Fruit fly (Drosophila melanogaster) whole organism, embryonic: ENCODE results near the gene CG16756.

Source experiments
- Abd-B ChIP-seq: fragments of 200-800 bp; sonication (Bioruptor generic); optimal IDR thresholded peaks from 2 replicates; lab custom pipeline; 2018; ENCODE audit warnings: missing biosample characterization, mild to moderate bottlenecking, missing genetic modification characterization, moderate library complexity
- Asciz ChIP-seq: fragments of 200-800 bp; sonication (Bioruptor generic); optimal IDR thresholded peaks from 2 replicates; lab custom pipeline; 2017; ENCODE audit warnings: missing biosample characterization, mild to moderate bottlenecking, missing genetic modification characterization, missing genetic modification reagents
- Atf-2 ChIP-seq: fragments of 200-800 bp; sonication (Bioruptor generic); optimal IDR thresholded peaks from 2 replicates; lab custom pipeline; 2016; ENCODE audit warnings: missing biosample characterization, missing genetic modification characterization
- B-H1 ChIP-seq: fragments of 200-800 bp; sonication (Bioruptor generic); IDR thresholded peaks from 3 replicates; pipeline ENCODE4 v1.3.6; 2022; ENCODE audit warnings: missing biosample characterization, missing genetic modification characterization
- Bdp1 ChIP-seq: fragments of 200-800 bp; sonication (Bioruptor generic); optimal IDR thresholded peaks from 3 replicates; lab custom pipeline; 2016; ENCODE audit warnings: missing biosample characterization, missing genetic modification characterization
- CG10979 ChIP-seq: fragments of 200-800 bp; sonication (Bioruptor generic); optimal IDR thresholded peaks from 2 replicates; lab custom pipeline; 2018; ENCODE audit warnings: missing biosample characterization, mild to moderate bottlenecking, missing genetic modification characterization, moderate library complexity
- CG11093 ChIP-seq: fragments of 200-800 bp; sonication (Bioruptor generic); IDR thresholded peaks from 3 replicates; pipeline ENCODE4 v1.3.6; 2022; ENCODE audit warnings: missing biosample characterization, missing genetic modification characterization
- CG12104 ChIP-seq: fragments of 200-800 bp; sonication (Bioruptor generic); optimal IDR thresholded peaks from 3 replicates; lab custom pipeline; 2016; ENCODE audit warnings: missing biosample characterization, missing genetic modification characterization
- CG12659 ChIP-seq: fragments of 200-800 bp; sonication (Bioruptor generic); optimal IDR thresholded peaks from 3 replicates; lab custom pipeline; 2017; ENCODE audit warnings: mild to moderate bottlenecking, missing biosample characterization, missing genetic modification reagents, missing genetic modification characterization
- CG13424 ChIP-seq: fragments of 200-800 bp; sonication (Bioruptor generic); optimal IDR thresholded peaks from 2 replicates; lab custom pipeline; 2019; ENCODE audit warnings: missing biosample characterization, mild to moderate bottlenecking, missing genetic modification characterization, moderate library complexity
- CG13894 ChIP-seq: fragments of 200-800 bp; sonication (Bioruptor generic); optimal IDR thresholded peaks from 3 replicates; lab custom pipeline; 2018; ENCODE audit warnings: missing biosample characterization, mild to moderate bottlenecking, missing genetic modification characterization, moderate library complexity
- CG14050 ChIP-seq: fragments of 200-800 bp; sonication (Bioruptor generic); IDR thresholded peaks from 3 replicates; pipeline ENCODE4 v1.3.6; 2022; ENCODE audit warnings: missing biosample characterization, missing genetic modification characterization
- CG1602 ChIP-seq: fragments of 200-800 bp; sonication (Bioruptor generic); optimal IDR thresholded peaks from 3 replicates; lab custom pipeline; 2016; ENCODE audit warnings: missing biosample characterization, missing genetic modification characterization
- CG16779 ChIP-seq: fragments of 200-800 bp; sonication (Bioruptor generic); IDR thresholded peaks from 2 replicates; pipeline ENCODE4 v1.3.6; 2022; ENCODE audit warnings: missing biosample characterization, missing genetic modification characterization
- CG18764 ChIP-seq: fragments of 200-800 bp; sonication (Bioruptor generic); optimal IDR thresholded peaks from 3 replicates; lab custom pipeline; 2016; ENCODE audit warnings: missing biosample characterization, missing genetic modification characterization
- CG2120 ChIP-seq: fragments of 200-800 bp; sonication (Bioruptor generic); optimal IDR thresholded peaks from 3 replicates; lab custom pipeline; 2016; ENCODE audit warnings: missing biosample characterization, missing genetic modification characterization
- CG30403 ChIP-seq: fragments of 200-800 bp; sonication (Bioruptor generic); optimal IDR thresholded peaks from 3 replicates; lab custom pipeline; 2016; ENCODE audit warnings: missing biosample characterization, missing genetic modification characterization
- CG33557 ChIP-seq: fragments of 200-800 bp; sonication (Bioruptor generic); optimal IDR thresholded peaks from 2 replicates; lab custom pipeline; 2019; ENCODE audit warnings: missing biosample characterization, mild to moderate bottlenecking, missing genetic modification characterization, moderate library complexity
- CG4730 ChIP-seq: fragments of 200-800 bp; sonication (Bioruptor generic); IDR thresholded peaks from 2 replicates; pipeline ENCODE4 v1.3.6; 2022; ENCODE audit warnings: missing biosample characterization, missing genetic modification characterization
- CG6654 ChIP-seq: fragments of 200-800 bp; sonication (Bioruptor generic); optimal IDR thresholded peaks from 2 replicates; lab custom pipeline; 2017; ENCODE audit warnings: missing biosample characterization, mild to moderate bottlenecking, missing genetic modification characterization
- CG6854 ChIP-seq: fragments of 200-800 bp; sonication (Bioruptor generic); optimal IDR thresholded peaks from 3 replicates; lab custom pipeline; 2017; ENCODE audit warnings: missing biosample characterization, mild to moderate bottlenecking, missing genetic modification characterization
- CG7928 ChIP-seq: fragments of 200-800 bp; sonication (Bioruptor generic); optimal IDR thresholded peaks from 2 replicates; lab custom pipeline; 2017; ENCODE audit warnings: missing biosample characterization, mild to moderate bottlenecking, missing genetic modification characterization
- CG8944 ChIP-seq: fragments of 200-800 bp; sonication (Bioruptor generic); optimal IDR thresholded peaks from 3 replicates; lab custom pipeline; 2016; ENCODE audit warnings: missing biosample characterization, missing genetic modification characterization
- Dp ChIP-seq: fragments of 200-800 bp; sonication (Bioruptor generic); optimal IDR thresholded peaks from 2 replicates; lab custom pipeline; 2018; ENCODE audit warnings: missing biosample characterization, mild to moderate bottlenecking, missing genetic modification characterization, moderate library complexity
- Drgx ChIP-seq: fragments of 200-800 bp; sonication (Bioruptor generic); IDR thresholded peaks from 2 replicates; pipeline ENCODE4 v1.3.6; 2022; ENCODE audit warnings: missing biosample characterization, missing genetic modification characterization
- H15 ChIP-seq: fragments of 200-800 bp; sonication (Bioruptor generic); IDR thresholded peaks from 3 replicates; pipeline ENCODE4 v1.3.6; 2022; ENCODE audit warnings: missing biosample characterization, missing genetic modification characterization
- HmgD ChIP-seq: fragments of 200-800 bp; sonication (Bioruptor generic); optimal IDR thresholded peaks from 3 replicates; lab custom pipeline; 2016; ENCODE audit warnings: missing biosample characterization, missing genetic modification characterization
- Hmr ChIP-seq: fragments of 200-800 bp; sonication (Bioruptor generic); optimal IDR thresholded peaks from 3 replicates; lab custom pipeline; 2017; ENCODE audit warnings: mild to moderate bottlenecking, missing biosample characterization, missing genetic modification reagents, missing genetic modification characterization
- Med ChIP-seq: fragments of 200-800 bp; sonication (Bioruptor generic); peaks from one replicate; lab custom pipeline; 2016; ENCODE audit warnings: missing biosample characterization, missing genetic modification characterization, mild to moderate bottlenecking, inconsistent platforms, moderate library complexity
- Myb ChIP-seq: fragments of 200-800 bp; sonication (Bioruptor generic); optimal IDR thresholded peaks from 2 replicates; lab custom pipeline; 2016; ENCODE audit warnings: missing biosample characterization, missing genetic modification characterization
- Ptx1 ChIP-seq: fragments of 200-800 bp; sonication (Bioruptor generic); IDR thresholded peaks from 2 replicates; pipeline ENCODE4 v1.3.6; 2022; ENCODE audit warnings: missing biosample characterization, missing genetic modification characterization
- abd-A ChIP-seq: fragments of 200-800 bp; sonication (Bioruptor generic); optimal IDR thresholded peaks from 3 replicates; lab custom pipeline; 2019; ENCODE audit warnings: missing biosample characterization, mild to moderate bottlenecking, missing genetic modification characterization, moderate library complexity
- bcd ChIP-seq: fragments of 200-800 bp; sonication (Bioruptor generic); optimal IDR thresholded peaks from 2 replicates; lab custom pipeline; 2017; ENCODE audit warnings: missing biosample characterization, mild to moderate bottlenecking, missing genetic modification characterization
- br ChIP-seq: fragments of >200 bp; optimal IDR thresholded peaks from 2 replicates; lab custom pipeline; 2017
- corto ChIP-seq: fragments of 200-800 bp; sonication (Bioruptor generic); optimal IDR thresholded peaks from 2 replicates; lab custom pipeline; 2016; ENCODE audit warnings: missing biosample characterization, mild to moderate bottlenecking, missing genetic modification characterization, moderate library complexity
- dati ChIP-seq: fragments of 200-800 bp; sonication (Bioruptor generic); IDR thresholded peaks from 2 replicates; pipeline ENCODE4 v1.3.6; 2022; ENCODE audit warnings: missing biosample characterization, missing genetic modification characterization
- ems ChIP-seq: fragments of 200-800 bp; sonication (Bioruptor generic); optimal IDR thresholded peaks from 3 replicates; lab custom pipeline; 2016; ENCODE audit warnings: missing biosample characterization, missing genetic modification characterization
- ftz-f1 ChIP-seq: fragments of 200-800 bp; sonication (Bioruptor generic); optimal IDR thresholded peaks from 2 replicates; lab custom pipeline; 2016; ENCODE audit warnings: missing biosample characterization, missing genetic modification characterization
- org-1 ChIP-seq: fragments of 200-800 bp; sonication (Bioruptor generic); optimal IDR thresholded peaks from 2 replicates; lab custom pipeline; 2017; ENCODE audit warnings: missing biosample characterization, missing genetic modification characterization
- pb ChIP-seq: fragments of 200-800 bp; sonication (Bioruptor generic); optimal IDR thresholded peaks from 3 replicates; lab custom pipeline; 2016; ENCODE audit warnings: missing biosample characterization, missing genetic modification characterization
- ro ChIP-seq: fragments of 200-800 bp; sonication (Bioruptor generic); IDR thresholded peaks from 2 replicates; pipeline ENCODE4 v1.3.6; 2022; ENCODE audit warnings: missing biosample characterization, missing genetic modification characterization
- sd ChIP-seq: fragments of 200-800 bp; sonication (Bioruptor generic); optimal IDR thresholded peaks from 3 replicates; lab custom pipeline; 2018; ENCODE audit warnings: missing biosample characterization, mild to moderate bottlenecking, missing genetic modification characterization, moderate library complexity
- sens ChIP-seq: fragments of 200-800 bp; sonication (Bioruptor generic); peaks from one replicate; lab custom pipeline; 2016; ENCODE audit warnings: missing biosample characterization, missing genetic modification characterization
- sens-2 ChIP-seq: fragments of 200-800 bp; sonication (Bioruptor generic); IDR thresholded peaks from 2 replicates; pipeline ENCODE4 v1.3.6; 2022; ENCODE audit warnings: missing biosample characterization, missing genetic modification characterization
- seq ChIP-seq: fragments of 200-800 bp; sonication (Bioruptor generic); IDR thresholded peaks from 2 replicates; pipeline ENCODE4 v1.3.6; 2022; ENCODE audit warnings: missing biosample characterization, missing genetic modification characterization
- slou ChIP-seq: fragments of 200-800 bp; sonication (Bioruptor generic); optimal IDR thresholded peaks from 3 replicates; lab custom pipeline; 2016; ENCODE audit warnings: missing biosample characterization, missing genetic modification characterization
- ssp ChIP-seq: fragments of 200-800 bp; sonication (Bioruptor generic); IDR thresholded peaks from 2 replicates; pipeline ENCODE4 v1.3.6; 2022; ENCODE audit warnings: missing biosample characterization, missing genetic modification characterization
- vfl ChIP-seq: fragments of 200-800 bp; sonication (Bioruptor generic); optimal IDR thresholded peaks from 2 replicates; lab custom pipeline; 2016; ENCODE audit warnings: missing biosample characterization, missing genetic modification characterization
- vnd ChIP-seq: fragments of 200-800 bp; sonication (Bioruptor generic); IDR thresholded peaks from 3 replicates; pipeline ENCODE4 v1.3.6; 2022; ENCODE audit warnings: missing biosample characterization, missing genetic modification characterization; ENCODE audit not compliant: partially characterized antibody
- vvl ChIP-seq: fragments of 200-800 bp; sonication (Bioruptor generic); IDR thresholded peaks from 2 replicates; pipeline ENCODE4 v1.3.6; 2022; ENCODE audit warnings: missing biosample characterization, missing genetic modification characterization
- wor ChIP-seq: fragments of 200-800 bp; sonication (Bioruptor generic); IDR thresholded peaks from 2 replicates; pipeline ENCODE4 v1.3.6; 2022; ENCODE audit warnings: missing biosample characterization, missing genetic modification characterization

Gene CG16756

dm6 chrX:5429778-5430576 lies 2.7 kb downstream of the CG16756 start (continued):
- TF ChIP-seq corto, result peak; percentile 33
- TF ChIP-seq Med (GFP tag; lab: Kevin White, UChicago), result peak; percentile 91
- peak; percentile 71 for TF ChIP-seq CG1602 (GFP tag; lab: Kevin White, UChicago)
- TF ChIP-seq CG2120 (GFP tag; lab: Kevin White, UChicago), result peak; percentile 93
- no peak for TF ChIP-seq HmgD (GFP tag; lab: Kevin White, UChicago)
- peak; percentile 93 for TF ChIP-seq sens (GFP tag; lab: Kevin White, UChicago)
- TF ChIP-seq CG8944 (GFP tag; lab: Kevin White, UChicago), result peak; percentile 65
- no peak for TF ChIP-seq ftz-f1 (GFP tag; lab: Kevin White, UChicago)
- peak; percentile 70 for TF ChIP-seq sd (tag; lab: Kevin White, UChicago)
- peak; percentile 80 for TF ChIP-seq org-1 (GFP tag; lab: Kevin White, UChicago)
- TF ChIP-seq Abd-B, result peak; percentile 72
- TF ChIP-seq CG4730, result peak; percentile 75
- no peak for TF ChIP-seq br (lab: Kevin White, UChicago)
- TF ChIP-seq Drgx (GFP tag; lab: Robert Waterston, UW), result peak; percentile 89
- peak; percentile 72 for TF ChIP-seq ssp (GFP tag; lab: Robert Waterston, UW)
- TF ChIP-seq sens-2, result no peak
- peak; percentile 22 for TF ChIP-seq pb (GFP tag; lab: Kevin White, UChicago)
- peak; percentile 67 for TF ChIP-seq slou (GFP tag; lab: Kevin White, UChicago)
- TF ChIP-seq vfl (GFP tag; lab: Kevin White, UChicago), result peak; percentile 39
- peak; percentile 43 for TF ChIP-seq Asciz (GFP tag; lab: Kevin White, UChicago)
- TF ChIP-seq Hmr, result peak; percentile 89
- peak; percentile 80 for TF ChIP-seq CG6854 (GFP tag; lab: Kevin White, UChicago)
- peak; percentile 82 for TF ChIP-seq bcd (GFP tag; lab: Kevin White, UChicago)
- TF ChIP-seq CG10979, result peak; percentile 44
- TF ChIP-seq CG14050 (GFP tag; lab: Robert Waterston, UW), result peak; percentile 75
- no peak for TF ChIP-seq vnd (GFP tag; lab: Robert Waterston, UW)
- peak; percentile 61 for TF ChIP-seq CG7928
- peak; percentile 79; the same call in 2 of the 3 replicates for TF ChIP-seq CG11093
- no peak for TF ChIP-seq Bdp1 (GFP tag; lab: Kevin White, UChicago)
- TF ChIP-seq wor (GFP tag; lab: Robert Waterston, UW), result peak; percentile 81
- TF ChIP-seq CG13424 (tag; lab: Kevin White, UChicago), result peak; percentile 87
- TF ChIP-seq abd-A (tag; lab: Kevin White, UChicago), result peak; percentile 7
- TF ChIP-seq CG12659 (GFP tag; lab: Kevin White, UChicago), result peak; percentile 89
- peak; percentile 78 for TF ChIP-seq CG13894 (tag; lab: Kevin White, UChicago)
- peak; percentile 73 for TF ChIP-seq B-H1 (GFP tag; lab: Robert Waterston, UW)
- peak; percentile 65; the same call in 1 of the 3 replicates for TF ChIP-seq H15 (GFP tag; lab: Robert Waterston, UW)
- no peak for TF ChIP-seq Dp
- no peak for TF ChIP-seq dati (GFP tag; lab: Robert Waterston, UW)
- TF ChIP-seq Myb (GFP tag; lab: Kevin White, UChicago), result peak; percentile 64
- no peak for TF ChIP-seq ro (GFP tag; lab: Robert Waterston, UW)
- TF ChIP-seq CG12104 (GFP tag; lab: Kevin White, UChicago), result peak; percentile 65
- peak; percentile 43 for TF ChIP-seq CG18764 (GFP tag; lab: Kevin White, UChicago)
- no peak for TF ChIP-seq CG33557 (GFP tag; lab: Kevin White, UChicago)
- peak; percentile 89 for TF ChIP-seq CG30403 (GFP tag; lab: Kevin White, UChicago)
- peak; percentile 92 for TF ChIP-seq Ptx1 (GFP tag; lab: Robert Waterston, UW)
- TF ChIP-seq vvl (GFP tag; lab: Robert Waterston, UW), result peak; percentile 76
- peak; percentile 69 for TF ChIP-seq Atf-2 (GFP tag; lab: Kevin White, UChicago)
- TF ChIP-seq seq (GFP tag; lab: Robert Waterston, UW), result peak; percentile 83
- no peak; the same call in 1 of the 2 replicates for TF ChIP-seq CG16779 (GFP tag; lab: Robert Waterston, UW)
- TF ChIP-seq CG6654 (GFP tag; lab: Kevin White, UChicago), result peak; percentile 5
- peak; percentile 78 for TF ChIP-seq ems (GFP tag; lab: Kevin White, UChicago)
